Worm (Caenorhabditis elegans): ENCODE results near the gene F13C5.3.

F13C5.3 gene

DNA sequence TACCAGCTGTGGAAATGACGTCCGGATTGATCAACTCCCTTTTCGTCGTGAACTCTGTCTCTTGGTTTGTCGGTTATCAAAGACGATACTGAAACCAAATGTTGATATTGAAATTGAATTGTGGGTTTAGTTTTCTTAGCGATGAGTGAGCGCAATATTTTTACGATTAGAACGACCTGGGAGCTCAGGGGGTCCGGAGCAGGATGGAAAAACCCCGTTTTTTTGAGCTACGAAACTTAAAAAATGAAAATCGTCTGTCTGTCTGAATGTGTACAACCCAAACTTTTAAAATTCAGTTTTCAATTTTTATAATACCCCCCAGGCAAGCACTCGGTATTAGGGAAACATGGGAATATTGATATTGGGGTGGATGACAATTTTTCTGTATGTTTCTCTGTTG is 43.4 kb upstream of the F13C5.3 start (continued):
- no peak for TF ChIP-seq lin-15B (tag; optimal IDR thresholded peaks at IDR 0.05)
- 0 out of 2 replicates have a peak, but pooled peaks have one; percentile 8 for TF ChIP-seq egl-43 (GFP tag; IDR thresholded peaks at IDR 0.05)
- no peak for TF ChIP-seq nhr-6 (tag; optimal IDR thresholded peaks at IDR 0.05)
- TF ChIP-seq tra-1 (GFP tag; IDR thresholded peaks at IDR 0.05): no peak
- TF ChIP-seq ces-1 (GFP tag; optimal IDR thresholded peaks at IDR 0.05): no peak
- no peak for TF ChIP-seq nhr-76 (tag; optimal IDR thresholded peaks at IDR 0.05)

DNA sequence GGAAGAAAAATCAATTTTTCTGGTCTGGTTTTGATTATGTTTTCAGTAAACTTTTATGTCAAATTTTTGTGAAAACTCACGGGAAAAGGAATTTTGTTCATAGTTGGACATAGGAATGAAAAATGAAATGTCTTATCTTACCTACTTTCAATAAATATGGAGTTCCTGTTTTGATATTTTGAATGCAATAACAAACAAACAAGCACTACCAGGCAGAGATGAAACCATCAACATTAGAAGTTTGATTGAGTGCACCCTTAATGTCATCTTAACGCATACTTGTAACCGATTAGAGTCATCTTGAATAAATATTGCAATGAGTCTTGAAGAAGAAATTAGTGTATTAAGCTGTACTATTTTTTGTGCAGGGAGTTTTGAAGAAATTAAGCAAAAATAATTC is 42.1 kb upstream of the F13C5.3 start, which contains the start of gene M6.11:
TSS of gene M6.11 (minus strand) at position 101 of the 400 bp plus-strand sequence.
- TF ChIP-seq aha-1 (tag) (peak; percentile 44), saeg-2 (GFP tag; IDR thresholded peaks at IDR 0.05) (no peak)

DNA sequence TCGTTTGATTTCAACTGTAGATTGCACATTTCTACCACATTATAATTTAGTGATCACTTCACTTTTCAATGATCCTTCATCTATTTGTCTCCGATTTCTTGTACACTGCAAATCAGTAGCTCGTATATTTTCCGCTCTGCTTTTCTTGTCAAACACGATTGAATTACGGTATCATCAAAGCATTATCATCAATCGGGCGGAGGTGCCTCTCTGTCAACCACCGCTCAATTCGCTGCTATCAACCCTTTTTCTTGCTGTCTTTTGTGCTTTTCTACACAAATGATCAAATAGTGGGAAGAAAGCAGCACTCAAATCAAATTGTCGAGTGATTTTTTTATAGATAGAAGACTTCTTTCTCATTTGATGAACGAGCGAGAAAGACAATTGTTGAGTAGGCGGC is 38.2 kb upstream of the F13C5.3 start:
- TF ChIP-seq php-3 (GFP tag; IDR thresholded peaks at IDR 0.05) (peak; percentile 43; the same call in 1 of the 2 replicates), tag-97 (GFP tag; IDR thresholded peaks at IDR 0.05) (no peak), hlh-11 (tag; optimal IDR thresholded peaks at IDR 0.05) (peak; percentile 50), ztf-7 (tag; optimal IDR thresholded peaks at IDR 0.05) (no peak), unc-62 (GFP tag; optimal IDR thresholded peaks at IDR 0.05 in 1 of 2) (peak in 1 of 2 experiments; percentile 94), unc-62 (tag; optimal IDR thresholded peaks at IDR 0.05) (no peak), ceh-28 (tag; optimal IDR thresholded peaks at IDR 0.05) (no peak), pqm-1 (tag; optimal IDR thresholded peaks at IDR 0.05) (peak; percentile 69), pha-4 (GFP tag; IDR thresholded peaks at IDR 0.05) (no peak), pha-4 (tag; optimal IDR thresholded peaks at IDR 0.05) (no peak), aha-1 (tag) (peak; percentile 37), daf-16 (GFP tag; optimal IDR thresholded peaks at IDR 0.05) (no peak), daf-16 (tag; optimal IDR thresholded peaks at IDR 0.05) (peak; percentile 31), dmd-6 (GFP tag; IDR thresholded peaks at IDR 0.05) (peak; percentile 69)

DNA sequence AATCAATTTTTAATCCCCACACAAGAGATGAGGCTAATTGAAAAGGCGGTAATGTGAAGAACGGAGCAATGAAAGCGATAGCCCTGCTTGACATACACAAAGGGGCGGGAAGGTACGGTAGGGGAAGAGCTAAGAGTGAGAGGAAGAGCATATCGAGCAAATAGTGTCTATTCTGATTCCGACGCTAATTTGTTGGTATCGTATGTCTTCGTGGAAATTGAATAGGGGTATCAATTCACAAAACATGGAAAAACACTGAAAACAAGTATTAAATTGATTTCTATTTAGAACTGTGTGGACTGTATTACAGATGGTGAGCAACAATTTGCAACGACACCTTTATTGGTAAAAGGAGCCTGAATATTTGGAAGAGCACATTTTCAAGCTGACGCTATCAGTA is 37.5 kb upstream of the F13C5.3 start, which contains the start of gene pha-2:
TSS of gene pha-2 (minus strand) at position 101 of the 400 bp plus-strand sequence.
- TF ChIP-seq T26A8.4 (GFP tag; IDR thresholded peaks at IDR 0.05): no peak
- TF ChIP-seq mes-2 (tag; optimal IDR thresholded peaks at IDR 0.05; ENCODE audit: poor library complexity, severe bottlenecking): no peak

DNA sequence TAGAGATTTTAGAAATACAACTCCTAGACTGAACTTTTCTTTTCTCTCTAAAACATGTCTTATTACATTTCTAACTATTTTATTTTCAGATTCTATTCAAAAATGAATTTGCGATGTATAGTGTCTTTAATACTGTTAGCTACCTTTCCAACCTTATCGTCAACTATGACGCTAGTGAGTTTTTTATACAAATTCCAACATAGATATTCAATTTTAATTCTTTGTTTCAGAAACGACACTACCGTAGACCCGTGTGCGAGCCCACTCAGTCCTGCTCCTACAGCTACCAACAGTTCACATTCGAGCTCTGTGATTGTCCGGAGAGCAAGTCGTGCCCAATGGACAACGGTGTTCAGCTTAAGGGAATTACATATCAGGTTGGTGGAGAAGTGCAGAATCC is 29.8 kb upstream of the F13C5.3 start, which contains the start of gene M6.4:
TSS of gene M6.4 (plus strand) at position 55 of the 400 bp plus-strand sequence.
- TF ChIP-seq unc-62 (GFP tag; optimal IDR thresholded peaks at IDR 0.05 in 1 of 2): peak in 1 of 2 experiments; percentile 50
- TF ChIP-seq unc-62 (tag; optimal IDR thresholded peaks at IDR 0.05): no peak
- no peak for TF ChIP-seq ztf-7 (tag; optimal IDR thresholded peaks at IDR 0.05)

DNA sequence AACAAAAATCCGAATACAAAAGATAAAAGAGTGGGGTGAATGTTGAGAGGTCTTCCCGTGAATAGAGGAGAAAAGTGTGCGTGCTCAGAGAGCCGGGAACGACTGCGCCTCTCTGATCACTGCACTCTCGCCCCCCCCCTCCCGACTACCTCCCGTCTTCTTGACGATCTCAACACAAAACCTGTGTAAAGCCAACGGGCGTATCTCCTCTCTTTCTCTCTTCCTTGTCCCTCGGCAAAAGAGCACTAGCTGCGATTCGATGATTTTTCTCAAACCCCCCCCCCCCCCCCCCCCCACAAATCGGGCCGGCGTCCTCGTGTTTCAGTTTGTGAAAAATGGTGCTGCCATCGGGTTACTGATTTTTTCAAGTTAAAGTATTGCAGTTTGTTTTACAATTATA is 22.3 kb upstream of the F13C5.3 start:
- TF ChIP-seq jun-1 (tag; optimal IDR thresholded peaks at IDR 0.05) (no peak), sdz-12 (GFP tag; optimal IDR thresholded peaks at IDR 0.05) (no peak), aly-2 (tag; optimal IDR thresholded peaks at IDR 0.05) (no peak), F26F4.8 (GFP tag; conservative IDR thresholded peaks at IDR 0.05) (no peak), F37D6.2 (tag; optimal IDR thresholded peaks at IDR 0.05) (no peak), nhr-28 (tag; optimal IDR thresholded peaks at IDR 0.05) (no peak), daf-12 (tag; optimal IDR thresholded peaks at IDR 0.05) (no peak), vab-7 (GFP tag; IDR thresholded peaks at IDR 0.05) (no peak), aha-1 (tag) (no peak), ceh-32 (tag; optimal IDR thresholded peaks at IDR 0.05; ENCODE audit: poor library complexity) (no peak), nhr-10 (tag; optimal IDR thresholded peaks at IDR 0.05) (no peak)

All from whole organism, L4 larva.